Worm (Caenorhabditis elegans) whole organism, late embryonic: Measurements from ENCODE around the gene R07B7.6.

ENCODE experiments used
- F13H6.1 ChIP-seq: sonication (generic microtip); optimal IDR thresholded peaks from 2 replicates; lab custom pipeline; 2016; ENCODE audit warnings: missing genetic modification characterization, missing compliant biosample characterization
- K02D7.2 ChIP-seq: sonication (generic microtip); optimal IDR thresholded peaks from 2 replicates; lab custom pipeline; 2017; ENCODE audit warnings: mild to moderate bottlenecking, missing genetic modification characterization, missing compliant biosample characterization
- K09A11.1 ChIP-seq: sonication (generic microtip); optimal IDR thresholded peaks from 2 replicates; lab custom pipeline; 2017; ENCODE audit warnings: antibody characterized with exemption, mild to moderate bottlenecking, missing genetic modification characterization, missing compliant biosample characterization; ENCODE audit not compliant: insufficient read depth
- T23F11.4 ChIP-seq: fragments of 200-800 bp; sonication (Bioruptor generic); optimal IDR thresholded peaks from 2 replicates; lab custom pipeline; 2018; ENCODE audit warnings: mild to moderate bottlenecking, missing genetic modification characterization, missing compliant biosample characterization
- ahr-1 ChIP-seq: sonication (generic microtip); optimal IDR thresholded peaks from 2 replicates; lab custom pipeline; 2016; ENCODE audit warnings: missing genetic modification characterization, missing compliant biosample characterization
- ceh-19 ChIP-seq: fragments of 200-800 bp; sonication (Bioruptor generic); optimal IDR thresholded peaks from 2 replicates; lab custom pipeline; 2018; ENCODE audit warnings: mild to moderate bottlenecking, missing genetic modification characterization, missing compliant biosample characterization
- ceh-22 ChIP-seq: sonication (generic microtip); optimal IDR thresholded peaks from 2 replicates; lab custom pipeline; 2017; ENCODE audit warnings: missing biosample characterization, missing genetic modification characterization
- ceh-24 ChIP-seq: sonication (generic microtip); optimal IDR thresholded peaks from 2 replicates; lab custom pipeline; 2016; ENCODE audit warnings: mild to moderate bottlenecking, missing genetic modification characterization, missing compliant biosample characterization
- ceh-31 ChIP-seq: sonication (generic microtip); optimal IDR thresholded peaks from 2 replicates; lab custom pipeline; 2016; ENCODE audit warnings: missing genetic modification characterization, missing compliant biosample characterization
- ceh-34 ChIP-seq: sonication (generic microtip); optimal IDR thresholded peaks from 2 replicates; lab custom pipeline; 2016; ENCODE audit warnings: mild to moderate bottlenecking, missing genetic modification characterization, missing compliant biosample characterization
- ceh-45 ChIP-seq: fragments of 200-800 bp; sonication (Bioruptor generic); IDR thresholded peaks from 2 replicates; pipeline ENCODE4 v1.3.6; 2022; ENCODE audit warnings: missing genetic modification reagents, missing genetic modification characterization, missing compliant biosample characterization
- elt-4 ChIP-seq: sonication (generic microtip); optimal IDR thresholded peaks from 2 replicates; lab custom pipeline; 2016; ENCODE audit warnings: missing genetic modification characterization, missing compliant biosample characterization
- ets-4 ChIP-seq: sonication (generic microtip); optimal IDR thresholded peaks from 2 replicates; lab custom pipeline; 2016; ENCODE audit warnings: missing genetic modification characterization, missing compliant biosample characterization
- eyg-1 ChIP-seq: sonication (generic microtip); optimal IDR thresholded peaks from 2 replicates; lab custom pipeline; 2016; ENCODE audit warnings: missing genotype, missing genetic modification characterization, missing compliant biosample characterization
- fax-1 ChIP-seq: sonication (generic microtip); optimal IDR thresholded peaks from 2 replicates; lab custom pipeline; 2016; ENCODE audit warnings: missing genotype, missing genetic modification characterization, missing compliant biosample characterization
- fkh-10 ChIP-seq: fragments of 150-350 bp; optimal IDR thresholded peaks from 2 replicates; lab custom pipeline; 2014; ENCODE audit warnings: missing biosample characterization, missing genetic modification reagents, missing genetic modification characterization
- gmeb-2 ChIP-seq: sonication (generic microtip); optimal IDR thresholded peaks from 2 replicates; lab custom pipeline; 2016; ENCODE audit warnings: missing genetic modification characterization, inconsistent platforms, missing compliant biosample characterization
- hlh-13 ChIP-seq: fragments of 200-800 bp; sonication (Bioruptor generic); optimal IDR thresholded peaks from 2 replicates; lab custom pipeline; 2018; ENCODE audit warnings: mild to moderate bottlenecking, missing genetic modification characterization, missing compliant biosample characterization
- hlh-15 ChIP-seq: sonication (generic microtip); optimal IDR thresholded peaks from 2 replicates; lab custom pipeline; 2016; ENCODE audit warnings: missing genetic modification characterization, missing compliant biosample characterization
- hlh-30 ChIP-seq: sonication (generic microtip); optimal IDR thresholded peaks from 2 replicates; lab custom pipeline; 2017; ENCODE audit warnings: antibody characterized with exemption, missing genetic modification characterization, missing compliant biosample characterization; ENCODE audit not compliant: insufficient read depth
- hlh-6 ChIP-seq: sonication (generic microtip); optimal IDR thresholded peaks from 2 replicates; lab custom pipeline; 2016; ENCODE audit warnings: missing genotype, missing genetic modification characterization, missing compliant biosample characterization
- lim-6 ChIP-seq: sonication (generic microtip); optimal IDR thresholded peaks from 2 replicates; lab custom pipeline; 2016; ENCODE audit warnings: missing genetic modification characterization, missing compliant biosample characterization
- madf-2 ChIP-seq: sonication (generic microtip); optimal IDR thresholded peaks from 2 replicates; lab custom pipeline; 2017; ENCODE audit warnings: missing genetic modification characterization, missing compliant biosample characterization
- mec-3 ChIP-seq: sonication (generic microtip); optimal IDR thresholded peaks from 2 replicates; lab custom pipeline; 2016; ENCODE audit warnings: borderline replicate concordance, missing genetic modification characterization, missing compliant biosample characterization
- nfya-1 ChIP-seq: sonication (generic microtip); optimal IDR thresholded peaks from 2 replicates; lab custom pipeline; 2017; ENCODE audit warnings: missing genetic modification characterization, mild to moderate bottlenecking, missing compliant biosample characterization, antibody characterized with exemption, moderate library complexity
- nhr-232 ChIP-seq: sonication (generic microtip); optimal IDR thresholded peaks from 2 replicates; lab custom pipeline; 2016; ENCODE audit warnings: missing genetic modification characterization, missing compliant biosample characterization
- odd-2 ChIP-seq: sonication (generic microtip); optimal IDR thresholded peaks from 2 replicates; lab custom pipeline; 2017; ENCODE audit warnings: antibody characterized with exemption, mild to moderate bottlenecking, missing genetic modification characterization, missing compliant biosample characterization
- pha-4 ChIP-seq: fragments of 150-350 bp; optimal IDR thresholded peaks from 2 replicates; lab custom pipeline; 2018; ENCODE audit warnings: missing biosample characterization, missing genetic modification reagents, missing genetic modification characterization
- pqm-1 ChIP-seq: sonication (generic microtip); optimal IDR thresholded peaks from 2 replicates; lab custom pipeline; 2016; ENCODE audit warnings: missing genetic modification characterization, missing compliant biosample characterization
- ref-2 ChIP-seq: sonication (generic microtip); optimal IDR thresholded peaks from 2 replicates; lab custom pipeline; 2016; ENCODE audit warnings: missing genetic modification characterization, missing compliant biosample characterization
- rnt-1 ChIP-seq: sonication (generic microtip); optimal IDR thresholded peaks from 2 replicates; lab custom pipeline; 2016; ENCODE audit warnings: missing genetic modification characterization, missing compliant biosample characterization
- sdc-2 ChIP-seq: sonication (generic microtip); optimal IDR thresholded peaks from 2 replicates; lab custom pipeline; 2016; ENCODE audit warnings: missing genotype, missing genetic modification characterization, missing compliant biosample characterization
- sox-2 ChIP-seq: fragments of 200-800 bp; sonication (Bioruptor generic); IDR thresholded peaks from 2 replicates; pipeline ENCODE4 v1.3.6; 2022; ENCODE audit warnings: missing genetic modification reagents, missing genetic modification characterization, missing compliant biosample characterization
- unc-42 ChIP-seq: sonication (generic microtip); optimal IDR thresholded peaks from 2 replicates; lab custom pipeline; 2016; ENCODE audit warnings: missing genotype, missing genetic modification characterization, missing compliant biosample characterization
- unc-55 ChIP-seq: sonication (generic microtip); optimal IDR thresholded peaks from 2 replicates; lab custom pipeline; 2017; ENCODE audit warnings: missing biosample characterization, missing genetic modification reagents, missing genetic modification characterization
- unc-86 ChIP-seq: sonication (generic microtip); optimal IDR thresholded peaks from 2 replicates; lab custom pipeline; 2016; ENCODE audit warnings: missing genetic modification characterization, missing compliant biosample characterization
- zip-5 ChIP-seq: sonication (generic microtip); optimal IDR thresholded peaks from 2 replicates; lab custom pipeline; 2016; ENCODE audit warnings: missing genetic modification characterization, missing compliant biosample characterization

R07B7.6 gene

DNA sequence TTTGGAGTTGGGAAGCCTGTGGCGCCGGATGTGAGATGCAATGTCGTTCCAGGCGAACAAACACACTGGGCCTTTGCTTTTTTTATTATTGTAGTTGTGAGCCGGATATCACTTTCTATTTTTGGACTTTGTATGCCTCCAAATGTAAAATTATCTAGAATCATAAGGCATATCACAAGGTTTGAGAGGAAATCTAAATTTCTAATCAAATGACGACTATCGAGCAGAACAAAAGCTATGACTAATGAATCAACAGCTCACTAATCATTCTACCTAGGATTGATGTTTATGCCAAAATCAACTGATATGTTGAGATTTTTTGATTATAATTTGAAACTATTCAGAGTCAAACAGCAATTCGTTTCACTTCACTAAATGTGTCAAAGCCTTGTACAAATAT lies 36.9 kb downstream of the R07B7.6 start:
- TF ChIP-seq unc-86 (tag; lab: Kevin White, UChicago) = no peak
- TF ChIP-seq hlh-30 = no peak
- no peak for TF ChIP-seq pha-4 (tag; lab: Kevin White, UChicago)
- TF ChIP-seq F13H6.1 (tag; lab: Kevin White, UChicago) = no peak
- TF ChIP-seq odd-2 = no peak
- no peak for TF ChIP-seq K02D7.2 (tag; lab: Kevin White, UChicago)
- no peak for TF ChIP-seq ceh-45
- TF ChIP-seq unc-55 (GFP tag; lab: Kevin White, UChicago) = no peak
- TF ChIP-seq ceh-34 (tag; lab: Kevin White, UChicago) = no peak
- TF ChIP-seq pqm-1 (tag; lab: Kevin White, UChicago) = no peak
- TF ChIP-seq ceh-31 (tag; lab: Kevin White, UChicago) = no peak
- no peak for TF ChIP-seq fkh-10 (GFP tag; lab: Kevin White, UChicago)
- no peak for TF ChIP-seq ets-4 (tag; lab: Kevin White, UChicago)
- TF ChIP-seq rnt-1 (tag; lab: Kevin White, UChicago) = no peak
- TF ChIP-seq ahr-1 (tag; lab: Kevin White, UChicago) = no peak
- TF ChIP-seq, all 69 proteins: peak for 0

DNA sequence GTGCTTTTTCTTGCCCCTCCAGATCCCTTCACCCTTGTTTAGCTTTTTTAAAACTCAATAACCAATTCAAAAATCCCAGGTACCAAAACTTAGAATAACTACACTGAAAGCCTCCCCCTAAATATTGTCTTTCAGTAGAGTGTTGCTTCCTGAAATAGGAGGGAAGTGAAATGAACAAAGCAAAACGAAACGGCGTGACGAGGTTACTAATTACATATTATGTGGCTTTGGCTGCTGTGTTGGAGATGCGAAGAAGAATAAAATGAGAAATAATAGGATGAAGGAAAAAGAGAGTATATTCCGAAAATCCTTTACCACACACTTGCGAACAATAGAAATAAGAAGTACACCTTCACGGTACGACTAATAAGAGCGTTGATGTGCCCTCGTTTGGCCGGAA lies 38.7 kb downstream of the R07B7.6 start:
- TF ChIP-seq gmeb-2 (tag; lab: Kevin White, UChicago) = no peak
- TF ChIP-seq ceh-31 (tag; lab: Kevin White, UChicago) = peak; percentile 20
- TF ChIP-seq sox-2 (GFP tag; lab: Robert Waterston, UW) = peak; percentile 18; the same call in 1 of the 2 replicates
- TF ChIP-seq nfya-1 (tag; lab: Kevin White, UChicago) = no peak
- peak; percentile 23 for TF ChIP-seq unc-42 (tag; lab: Kevin White, UChicago)
- TF ChIP-seq mec-3 (tag; lab: Kevin White, UChicago) = no peak
- TF ChIP-seq ceh-24 (tag; lab: Kevin White, UChicago) = no peak
- TF ChIP-seq pqm-1 (tag; lab: Kevin White, UChicago) = no peak
- TF ChIP-seq nhr-232 (tag; lab: Kevin White, UChicago) = no peak
- TF ChIP-seq ceh-22 (tag; lab: Kevin White, UChicago) = no peak
- no peak for TF ChIP-seq F13H6.1 (tag; lab: Kevin White, UChicago)
- TF ChIP-seq T23F11.4 = no peak

DNA sequence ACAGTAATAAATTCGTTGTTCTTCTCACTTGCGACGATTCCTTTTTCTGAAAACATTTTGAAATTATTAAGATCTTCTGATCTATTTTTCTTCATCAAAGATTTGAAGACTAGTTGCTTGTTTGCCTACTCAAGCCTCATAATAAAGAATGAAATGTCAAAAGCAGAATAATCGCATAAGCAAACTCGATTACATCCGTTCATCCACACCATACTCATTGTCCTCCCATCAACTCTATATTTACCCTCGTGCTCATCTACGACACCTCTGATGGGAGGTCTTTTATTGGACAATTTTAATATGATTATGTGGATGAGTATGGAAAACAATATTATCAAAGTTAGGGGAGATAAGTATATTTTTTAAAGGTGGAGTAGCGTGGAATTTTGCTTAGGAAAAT lies 40.9 kb downstream of the R07B7.6 start:
- no peak for TF ChIP-seq hlh-30
- peak; percentile 62 for TF ChIP-seq unc-42 (tag; lab: Kevin White, UChicago)
- TF ChIP-seq sdc-2 = no peak

DNA sequence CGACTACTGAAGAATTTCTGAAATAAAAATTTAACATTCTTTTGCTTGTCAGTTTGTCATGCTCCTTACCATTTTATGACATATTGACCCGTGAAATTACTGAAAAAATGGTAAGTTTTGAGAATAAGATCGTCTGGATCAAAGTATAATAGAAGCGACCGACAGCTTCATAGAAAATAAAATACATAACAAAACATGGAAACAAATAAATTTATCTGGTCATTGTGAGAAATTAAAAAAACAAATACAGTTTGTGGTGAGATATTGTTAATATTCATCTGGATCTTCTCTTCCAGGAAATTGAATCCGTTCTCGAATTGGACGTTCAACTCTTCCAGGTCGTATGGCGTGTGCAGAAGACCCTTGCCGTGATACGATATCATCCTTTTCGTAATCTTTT lies 42.7 kb downstream of the R07B7.6 start, which contains the start of gene pkc-1:
pkc-1 (minus strand) TSS at position 101 of the 400 bp plus-strand sequence.
- TF ChIP-seq gmeb-2 (tag; lab: Kevin White, UChicago) (no peak), F13H6.1 (tag; lab: Kevin White, UChicago) (no peak), fax-1 (tag; lab: Kevin White, UChicago) (no peak), lim-6 (tag; lab: Kevin White, UChicago) (no peak), ceh-19 (GFP tag; lab: Kevin White, UChicago) (no peak), K09A11.1 (tag; lab: Kevin White, UChicago) (no peak), fkh-10 (GFP tag; lab: Kevin White, UChicago) (no peak), elt-4 (tag; lab: Kevin White, UChicago) (no peak), zip-5 (no peak), madf-2 (tag; lab: Kevin White, UChicago) (no peak), pqm-1 (tag; lab: Kevin White, UChicago) (no peak), eyg-1 (tag; lab: Kevin White, UChicago) (no peak), ceh-31 (tag; lab: Kevin White, UChicago) (no peak)

DNA sequence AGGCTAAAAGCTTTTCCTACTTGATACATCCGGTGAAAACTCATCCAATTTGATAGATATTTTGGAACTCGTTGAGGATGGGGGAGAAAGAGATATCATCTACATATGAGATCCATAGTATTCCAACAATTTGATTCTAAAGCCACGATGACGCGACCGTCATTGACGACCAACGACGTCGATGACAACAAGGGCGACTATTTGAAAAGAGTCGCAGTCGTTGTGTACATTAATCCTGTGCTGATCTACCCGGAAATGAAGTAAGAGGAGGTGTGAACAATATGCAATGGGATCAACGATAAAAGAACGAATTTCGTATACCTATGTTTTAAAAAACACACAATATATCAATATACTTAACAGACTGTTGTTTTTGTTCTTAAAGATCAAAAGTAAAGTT lies 46.6 kb downstream of the R07B7.6 start:
- TF ChIP-seq hlh-6 (tag; lab: Kevin White, UChicago) = no peak
- no peak for TF ChIP-seq K02D7.2 (tag; lab: Kevin White, UChicago)
- no peak for TF ChIP-seq pqm-1 (tag; lab: Kevin White, UChicago)
- TF ChIP-seq sdc-2 = no peak
- TF ChIP-seq hlh-15 = no peak
- TF ChIP-seq elt-4 (tag; lab: Kevin White, UChicago) = no peak
- no peak for TF ChIP-seq ceh-45
- no peak for TF ChIP-seq ceh-22 (tag; lab: Kevin White, UChicago)
- no peak for TF ChIP-seq T23F11.4
- TF ChIP-seq rnt-1 (tag; lab: Kevin White, UChicago) = no peak
- TF ChIP-seq hlh-13 (GFP tag; lab: Kevin White, UChicago) = no peak
- TF ChIP-seq ref-2 (tag; lab: Kevin White, UChicago) = no peak
